Fruit fly (Drosophila melanogaster): ENCODE measurements around the gene CG31975.

DNA sequence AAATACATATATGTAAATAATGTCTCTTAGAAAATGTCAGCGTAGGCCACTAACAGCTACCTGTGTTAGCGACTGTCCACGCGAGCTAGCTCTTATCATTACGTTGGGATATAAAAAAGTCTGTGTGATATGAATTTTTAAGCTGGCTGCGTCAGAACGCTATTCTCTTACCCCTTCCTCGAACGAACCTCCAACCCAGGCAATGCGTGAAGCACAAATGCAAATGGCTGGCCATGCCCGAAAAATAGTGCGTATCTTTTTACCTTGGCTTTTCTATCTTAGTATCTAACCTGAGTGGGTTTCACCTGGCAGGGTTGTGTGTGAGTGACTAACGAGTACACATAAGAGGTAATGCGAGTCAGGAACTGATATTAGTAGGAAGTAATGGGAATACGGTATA lies 22.4 kb upstream of the CG31975 start:
- TF ChIP-seq Dll (optimal IDR thresholded peaks at IDR 0.05) (no peak), psq (optimal IDR thresholded peaks at IDR 0.05) (no peak), usp (GFP tag; optimal IDR thresholded peaks at IDR 0.05) (no peak), CG8478 (optimal IDR thresholded peaks at IDR 0.05) (no peak)
